Worm (Caenorhabditis elegans): ENCODE results near the gene wrt-3.

- no peak for TF ChIP-seq ceh-28 (tag; optimal IDR thresholded peaks at IDR 0.05)
- TF ChIP-seq nhr-28 (tag; optimal IDR thresholded peaks at IDR 0.05) = no peak
These were observed 36.9 kb upstream of the wrt-3 start for ce11 chrIV:9514132-9514531.
